Worm (Caenorhabditis elegans): Measurements from ENCODE around the gene ncx-5.

DNA sequence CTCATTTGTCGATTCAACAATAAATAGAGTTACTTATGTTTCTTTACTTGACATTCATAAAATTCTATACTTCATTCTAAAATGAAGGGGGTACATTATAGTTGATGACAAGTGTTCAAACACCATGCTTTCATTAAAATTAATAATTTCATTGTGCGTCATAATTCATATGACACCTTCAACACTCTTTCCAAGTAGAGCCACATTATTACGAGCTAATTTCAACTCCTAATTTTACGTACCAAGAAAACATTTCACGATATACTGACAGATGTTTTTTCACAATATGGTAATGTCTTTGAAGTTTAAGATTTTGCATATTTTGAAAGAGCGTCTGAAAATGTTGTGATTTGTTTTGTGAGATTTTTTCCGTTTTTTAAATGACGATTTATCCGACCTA, 24.4 kb downstream of the ncx-5 start:
- TF ChIP-seq unc-120 (tag; optimal IDR thresholded peaks at IDR 0.05; ENCODE audit: poor library complexity, severe bottlenecking) (no peak), ham-2 (GFP tag; optimal IDR thresholded peaks at IDR 0.05) (no peak)

Measured in whole organism, mixed stage, embryonic.